Worm (Caenorhabditis elegans) whole organism, L2 larva: ENCODE data around the gene R107.5.

Experiments used
- C34F6.9 ChIP-seq: fragments of 150-350 bp; optimal IDR thresholded peaks from 2 replicates; lab custom pipeline; 2014; ENCODE audit warnings: missing biosample characterization, missing genetic modification characterization
- F13H6.1 ChIP-seq: sonication (generic microtip); optimal IDR thresholded peaks from 2 replicates; lab custom pipeline; 2016; ENCODE audit warnings: missing genetic modification characterization, missing compliant biosample characterization
- aly-2 ChIP-seq: fragments of 150-350 bp; optimal IDR thresholded peaks from 2 replicates; lab custom pipeline; 2014; ENCODE audit warnings: missing biosample characterization, missing genetic modification characterization
- ama-1 ChIP-seq: fragments of 150-350 bp; optimal IDR thresholded peaks from 2 replicates; lab custom pipeline; 2018; ENCODE audit warnings: inconsistent platforms
- dmd-4 ChIP-seq: sonication (generic microtip); optimal IDR thresholded peaks from 2 replicates; lab custom pipeline; 2017; ENCODE audit warnings: missing biosample characterization, missing genetic modification characterization
- elt-1 ChIP-seq: fragments of 150-350 bp; optimal IDR thresholded peaks from 2 replicates; lab custom pipeline; 2014; ENCODE audit warnings: missing biosample characterization, missing genetic modification characterization
- fos-1 ChIP-seq: fragments of 150-350 bp; optimal IDR thresholded peaks from 2 replicates; lab custom pipeline; 2014; ENCODE audit warnings: missing biosample characterization, missing genetic modification characterization
- gmeb-1 ChIP-seq: fragments of 150-350 bp; optimal IDR thresholded peaks from 2 replicates; lab custom pipeline; 2014; ENCODE audit warnings: missing biosample characterization, missing genetic modification characterization
- lin-11 ChIP-seq: fragments of 150-350 bp; sonication (generic microtip); optimal IDR thresholded peaks from 2 replicates; lab custom pipeline; 2014; ENCODE audit warnings: missing biosample characterization, missing genetic modification characterization, inconsistent platforms, mixed read lengths
- lin-13 ChIP-seq: fragments of 150-350 bp; optimal IDR thresholded peaks from 2 replicates; lab custom pipeline; 2014; ENCODE audit warnings: missing biosample characterization, missing genetic modification reagents, missing genetic modification characterization
- lsy-2 ChIP-seq, 2 experiments: fragments of 150-350 bp in 1 of 2; sonication (generic microtip) in 1 of 2; optimal IDR thresholded peaks; 2 replicates each; lab custom pipeline; 2014 to 2017; ENCODE audit warnings: missing biosample characterization in 2 of 2, missing genetic modification characterization in 2 of 2
- mbf-1 ChIP-seq: sonication (generic microtip); optimal IDR thresholded peaks from 2 replicates; lab custom pipeline; 2017; ENCODE audit warnings: missing biosample characterization, missing genetic modification characterization
- mdl-1 ChIP-seq, 2 experiments: fragments of 150-350 bp in 1 of 2; sonication (generic microtip) in 1 of 2; optimal IDR thresholded peaks; 2 replicates each; lab custom pipeline; 2017; ENCODE audit warnings: missing biosample characterization in 2 of 2, missing genetic modification characterization in 2 of 2
- nhr-11 ChIP-seq: fragments of 150-350 bp; optimal IDR thresholded peaks from 2 replicates; lab custom pipeline; 2014; ENCODE audit warnings: missing biosample characterization, missing genetic modification characterization
- nhr-129 ChIP-seq: fragments of 150-350 bp; optimal IDR thresholded peaks from 2 replicates; lab custom pipeline; 2014; ENCODE audit warnings: missing biosample characterization, missing genetic modification characterization
- nhr-21 ChIP-seq: fragments of 150-350 bp; optimal IDR thresholded peaks from 2 replicates; lab custom pipeline; 2014; ENCODE audit warnings: missing biosample characterization, missing genetic modification characterization
- nhr-23 ChIP-seq: fragments of 150-350 bp; optimal IDR thresholded peaks from 2 replicates; lab custom pipeline; 2014; ENCODE audit warnings: missing biosample characterization, missing genetic modification reagents, missing genetic modification characterization
- nhr-25 ChIP-seq: fragments of 150-350 bp; sonication (generic microtip); optimal IDR thresholded peaks from 3 replicates; lab custom pipeline; 2014; ENCODE audit warnings: missing biosample characterization, missing genetic modification characterization
- nhr-6 ChIP-seq: fragments of 150-350 bp; optimal IDR thresholded peaks from 2 replicates; lab custom pipeline; 2014; ENCODE audit warnings: missing biosample characterization, missing genetic modification characterization
- nhr-77 ChIP-seq: fragments of 150-350 bp; optimal IDR thresholded peaks from 2 replicates; lab custom pipeline; 2014; ENCODE audit warnings: missing biosample characterization, missing genetic modification characterization
- sem-4 ChIP-seq: fragments of 150-350 bp; optimal IDR thresholded peaks from 2 replicates; lab custom pipeline; 2014; ENCODE audit warnings: missing biosample characterization, missing genetic modification reagents, missing genetic modification characterization
- skn-1 ChIP-seq: sonication (generic microtip); optimal IDR thresholded peaks from 2 replicates; lab custom pipeline; 2017; ENCODE audit warnings: missing biosample characterization, missing genetic modification characterization
- sma-9 ChIP-seq, 2 experiments: fragments of 150-350 bp in 1 of 2; sonication (generic microtip) in 1 of 2; optimal IDR thresholded peaks; 2 replicates each; lab custom pipeline; 2014 to 2016; ENCODE audit warnings: missing genetic modification characterization in 2 of 2, mild to moderate bottlenecking in 1 of 2, missing biosample characterization in 1 of 2, missing compliant biosample characterization in 1 of 2, missing genetic modification reagents in 1 of 2, moderate library complexity in 1 of 2
- snpc-4 ChIP-seq: fragments of 150-350 bp; optimal IDR thresholded peaks from 2 replicates; lab custom pipeline; 2014; ENCODE audit warnings: missing biosample characterization, missing genetic modification characterization
- unc-39 ChIP-seq: fragments of 150-350 bp; optimal IDR thresholded peaks from 2 replicates; lab custom pipeline; 2014; ENCODE audit warnings: missing biosample characterization, missing genetic modification characterization
- unc-62 ChIP-seq: fragments of 150-350 bp; optimal IDR thresholded peaks from 2 replicates; lab custom pipeline; 2014; ENCODE audit warnings: missing biosample characterization, missing genetic modification reagents, missing genetic modification characterization
- zag-1 ChIP-seq: fragments of 150-350 bp; optimal IDR thresholded peaks from 2 replicates; lab custom pipeline; 2014; ENCODE audit warnings: missing biosample characterization, missing genetic modification characterization
- ztf-11 ChIP-seq: sonication (generic microtip); optimal IDR thresholded peaks from 2 replicates; lab custom pipeline; 2017; ENCODE audit warnings: missing biosample characterization, missing genetic modification characterization
- ztf-4 ChIP-seq: fragments of 150-350 bp; optimal IDR thresholded peaks from 2 replicates; lab custom pipeline; 2014; ENCODE audit warnings: missing biosample characterization, missing genetic modification characterization

Gene R107.5

DNA sequence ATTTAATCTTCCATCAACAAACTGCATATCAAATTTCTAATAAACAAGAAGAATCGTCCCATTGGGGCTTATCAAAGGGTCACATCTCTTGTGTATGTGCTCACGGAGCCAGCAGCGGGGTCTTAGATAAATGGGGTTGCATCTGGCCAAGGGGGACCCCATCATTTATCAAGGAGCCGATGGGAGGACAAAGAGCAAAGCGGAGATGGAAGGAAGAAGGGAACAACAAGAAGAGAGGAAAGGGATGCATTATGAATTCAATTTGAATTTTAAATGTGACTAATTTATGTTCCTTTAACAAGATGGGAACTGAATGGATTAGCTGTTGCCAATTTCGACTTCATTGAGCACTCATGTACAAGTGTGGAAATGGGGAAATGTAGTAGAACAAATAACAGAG lies 30.7 kb upstream of the R107.5 start (continued):
- TF ChIP-seq zag-1 (tag; lab: Kevin White, UChicago) = peak; percentile 42

ce11 chrIII:9083118-9083517 lies 29.5 kb upstream of the R107.5 start:
- TF ChIP-seq sem-4 (tag; lab: Kevin White, UChicago) = peak; percentile 26
- TF ChIP-seq nhr-21 = no peak
- TF ChIP-seq nhr-11 (tag; lab: Kevin White, UChicago) = no peak
- TF ChIP-seq skn-1 = no peak
- no peak for TF ChIP-seq nhr-25 (tag; lab: Kevin White, UChicago)
- TF ChIP-seq F13H6.1 (tag; lab: Kevin White, UChicago) = peak; percentile 26
- peak in 1 of 2 experiments; percentile 32 for TF ChIP-seq lsy-2 (tag; optimal IDR thresholded peaks at IDR 0.05; lab: Kevin White, UChicago)
- TF ChIP-seq C34F6.9 (tag; lab: Kevin White, UChicago) = peak; percentile 37
- peak; percentile 35 for TF ChIP-seq nhr-129 (tag; lab: Kevin White, UChicago)
- peak; percentile 47 for TF ChIP-seq sma-9 (GFP tag; optimal IDR thresholded peaks at IDR 0.05; lab: Kevin White, UChicago)
- TF ChIP-seq sma-9 (tag; optimal IDR thresholded peaks at IDR 0.05; lab: Kevin White, UChicago) = no peak

DNA sequence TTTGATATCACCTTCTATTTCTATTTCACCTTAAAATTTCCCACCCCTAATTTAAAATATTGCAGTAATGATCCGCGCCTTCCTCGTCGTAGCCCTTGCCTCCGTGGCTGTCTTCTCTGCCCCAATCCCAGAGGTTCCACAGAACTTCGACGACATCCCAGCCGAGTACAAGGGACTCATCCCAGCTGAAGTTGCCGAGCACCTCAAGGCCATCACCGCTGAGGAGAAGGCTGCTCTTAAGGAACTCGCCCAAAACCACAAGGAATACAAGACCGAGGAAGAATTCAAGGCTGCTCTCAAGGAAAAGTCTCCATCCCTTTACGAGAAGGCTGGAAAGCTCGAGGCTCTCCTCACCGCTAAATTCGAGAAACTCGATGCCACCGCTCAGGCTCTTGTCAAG lies 28.2 kb upstream of the R107.5 start, which contains the start of gene far-2:
TSS of gene far-2 (plus strand) at position 66 of the 400 bp plus-strand sequence.
- TF ChIP-seq unc-62 (GFP tag; lab: Kevin White, UChicago) = no peak
- TF ChIP-seq dmd-4 (tag; lab: Kevin White, UChicago) = no peak
- no peak for TF ChIP-seq nhr-6 (tag; lab: Kevin White, UChicago)
- no peak for TF ChIP-seq lin-11 (tag; lab: Kevin White, UChicago)
- TF ChIP-seq sma-9 (GFP tag; optimal IDR thresholded peaks at IDR 0.05; lab: Kevin White, UChicago) = no peak
- no peak for TF ChIP-seq sma-9 (tag; optimal IDR thresholded peaks at IDR 0.05; lab: Kevin White, UChicago)
- TF ChIP-seq elt-1 (tag; lab: Kevin White, UChicago) = no peak
- TF ChIP-seq, all 48 proteins: peak for 0

- peak in 1 of 2 experiments; percentile 18 for TF ChIP-seq lsy-2 (tag; optimal IDR thresholded peaks at IDR 0.05; lab: Kevin White, UChicago)
- no peak for TF ChIP-seq lin-13
- no peak for TF ChIP-seq snpc-4
- no peak for TF ChIP-seq aly-2 (tag; lab: Kevin White, UChicago)
- peak; percentile 11 for TF ChIP-seq C34F6.9 (tag; lab: Kevin White, UChicago)
- no peak for TF ChIP-seq ztf-11 (tag; lab: Kevin White, UChicago)
- TF ChIP-seq nhr-129 (tag; lab: Kevin White, UChicago) = peak; percentile 7
- TF ChIP-seq ama-1 (lab: Kevin White, UChicago) = peak; percentile 58
- TF ChIP-seq mbf-1 (tag; lab: Kevin White, UChicago) = no peak
Measured at ce11 chrIII:9081055-9081454, 27.5 kb upstream of the R107.5 start, which contains the start of gene far-1. TSS of gene far-1 (minus strand) at chrIII:9081179.

DNA sequence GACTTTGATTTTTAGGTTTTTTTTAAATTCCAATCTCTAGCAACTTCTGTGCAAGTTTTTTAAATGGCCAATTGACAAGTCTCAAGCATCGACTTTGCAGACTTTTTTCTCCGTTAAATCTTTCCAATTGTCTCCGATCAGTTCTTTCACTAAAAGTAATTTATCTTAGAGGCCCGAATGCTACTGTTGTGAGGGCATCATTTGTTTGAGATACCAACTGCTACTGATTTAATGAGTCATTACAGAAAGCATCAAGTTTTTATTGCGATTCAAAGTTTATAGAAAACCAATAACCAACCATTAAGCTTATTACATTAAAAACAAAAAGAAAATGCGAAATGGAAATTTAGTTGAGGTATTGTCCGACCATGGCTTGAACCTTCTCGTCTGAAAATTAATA lies 26.5 kb upstream of the R107.5 start:
- TF ChIP-seq lin-13 (no peak), ztf-4 (tag; lab: Kevin White, UChicago) (no peak), unc-39 (tag; lab: Kevin White, UChicago) (no peak), nhr-11 (tag; lab: Kevin White, UChicago) (no peak), fos-1 (tag; lab: Kevin White, UChicago) (no peak), dmd-4 (tag; lab: Kevin White, UChicago) (no peak), lin-11 (tag; lab: Kevin White, UChicago) (no peak), mbf-1 (tag; lab: Kevin White, UChicago) (no peak), nhr-129 (tag; lab: Kevin White, UChicago) (peak; percentile 4), mdl-1 (tag; optimal IDR thresholded peaks at IDR 0.05; lab: Kevin White, UChicago) (no peak), gmeb-1 (no peak), nhr-77 (tag; lab: Kevin White, UChicago) (no peak), zag-1 (tag; lab: Kevin White, UChicago) (no peak), C34F6.9 (tag; lab: Kevin White, UChicago) (no peak), nhr-23 (tag; lab: Kevin White, UChicago) (no peak), ama-1 (lab: Kevin White, UChicago) (peak; percentile 38), aly-2 (tag; lab: Kevin White, UChicago) (no peak), nhr-25 (tag; lab: Kevin White, UChicago) (no peak)
- TF ChIP-seq, all 48 proteins: peak for 2

ce11 chrIII:9077708-9078107 lies 24.1 kb upstream of the R107.5 start, which contains the start of gene F02A9.1:
TSS of gene F02A9.1 (minus strand) at chrIII:9077808.
- no peak for TF ChIP-seq unc-39 (tag; lab: Kevin White, UChicago)
